Fruit fly (Drosophila melanogaster) whole organism, prepupa: Measurements from ENCODE around the gene CG33639.

Source experiments
- Blimp-1 ChIP-seq: fragments of 200-800 bp; sonication (Bioruptor generic); optimal IDR thresholded peaks from 3 replicates; lab custom pipeline; 2017; ENCODE audit warnings: missing biosample characterization, missing genetic modification characterization, mild to moderate bottlenecking, moderate library complexity, missing genetic modification reagents
- CG10631 ChIP-seq: fragments of 200-800 bp; sonication (Bioruptor generic); optimal IDR thresholded peaks from 2 replicates; lab custom pipeline; 2016; ENCODE audit warnings: missing biosample characterization, missing genetic modification characterization
- CG10669 ChIP-seq: fragments of 200-800 bp; sonication (Bioruptor generic); optimal IDR thresholded peaks from 3 replicates; lab custom pipeline; 2018; ENCODE audit warnings: missing biosample characterization, mild to moderate bottlenecking, missing genetic modification characterization, moderate library complexity
- CG11294 ChIP-seq: fragments of 200-800 bp; sonication (Bioruptor generic); IDR thresholded peaks from 2 replicates; pipeline ENCODE4 v1.3.6; 2022; ENCODE audit warnings: missing biosample characterization, missing genetic modification characterization
- CG11762 ChIP-seq: fragments of 200-800 bp; sonication (Bioruptor generic); optimal IDR thresholded peaks from 3 replicates; lab custom pipeline; 2016; ENCODE audit warnings: missing biosample characterization, missing genetic modification characterization; ENCODE audit not compliant: insufficient read depth
- CG15336 ChIP-seq: fragments of 200-800 bp; sonication (Bioruptor generic); IDR thresholded peaks from 2 replicates; pipeline ENCODE4 v1.3.6; 2022; ENCODE audit warnings: missing biosample characterization, missing genetic modification characterization
- CG1621 ChIP-seq: fragments of 200-800 bp; sonication (Bioruptor generic); optimal IDR thresholded peaks from 3 replicates; lab custom pipeline; 2018; ENCODE audit warnings: missing biosample characterization, mild to moderate bottlenecking, missing genetic modification characterization
- CG3032 ChIP-seq: fragments of 200-800 bp; optimal IDR thresholded peaks from 2 replicates; lab custom pipeline; 2019; ENCODE audit warnings: missing biosample characterization, mild to moderate bottlenecking, missing genetic modification characterization, moderate library complexity
- CG31627 ChIP-seq: fragments of 200-800 bp; sonication (Bioruptor generic); optimal IDR thresholded peaks from 3 replicates; lab custom pipeline; 2016; ENCODE audit warnings: missing biosample characterization, missing genetic modification characterization
- CG32006 ChIP-seq: fragments of 200-800 bp; sonication (Bioruptor generic); optimal IDR thresholded peaks from 3 replicates; lab custom pipeline; 2017; ENCODE audit warnings: missing biosample characterization, mild to moderate bottlenecking, missing genetic modification characterization
- CG34406 ChIP-seq: fragments of 200-800 bp; sonication (Bioruptor generic); optimal IDR thresholded peaks from 3 replicates; lab custom pipeline; 2016; ENCODE audit warnings: missing biosample characterization, missing genetic modification characterization
- CG4318 ChIP-seq: fragments of 200-800 bp; sonication (Bioruptor generic); optimal IDR thresholded peaks from 3 replicates; lab custom pipeline; 2017; ENCODE audit warnings: missing biosample characterization, mild to moderate bottlenecking, missing genetic modification characterization
- CG6163 ChIP-seq: fragments of 200-800 bp; sonication (Bioruptor generic); IDR thresholded peaks from 3 replicates; pipeline ENCODE4 v1.3.6; 2022; ENCODE audit warnings: missing biosample characterization, missing genetic modification characterization
- CG6276 ChIP-seq: fragments of 200-800 bp; sonication (Bioruptor generic); optimal IDR thresholded peaks from 2 replicates; lab custom pipeline; 2017; ENCODE audit warnings: missing biosample characterization, mild to moderate bottlenecking, missing genetic modification characterization
- CG6792 ChIP-seq: fragments of 200-800 bp; sonication (Bioruptor generic); optimal IDR thresholded peaks from 3 replicates; lab custom pipeline; 2016; ENCODE audit warnings: missing biosample characterization, missing genetic modification characterization
- CG6854 ChIP-seq: fragments of 200-800 bp; sonication (Bioruptor generic); optimal IDR thresholded peaks from 2 replicates; lab custom pipeline; 2017; ENCODE audit warnings: missing biosample characterization, mild to moderate bottlenecking, missing genetic modification characterization
- CG8119 ChIP-seq: fragments of 200-800 bp; sonication (Bioruptor generic); IDR thresholded peaks from 3 replicates; pipeline ENCODE4 v1.3.6; 2022; ENCODE audit warnings: missing biosample characterization, missing genetic modification characterization
- CG8319 ChIP-seq: fragments of 200-800 bp; sonication (Bioruptor generic); optimal IDR thresholded peaks from 3 replicates; lab custom pipeline; 2016; ENCODE audit warnings: missing biosample characterization, missing genetic modification characterization
- CG8632 ChIP-seq: fragments of 200-800 bp; sonication (Bioruptor generic); optimal IDR thresholded peaks from 3 replicates; lab custom pipeline; 2016; ENCODE audit warnings: missing biosample characterization, missing genetic modification characterization
- CG9139 ChIP-seq: fragments of 200-800 bp; sonication (Bioruptor generic); optimal IDR thresholded peaks from 3 replicates; lab custom pipeline; 2017; ENCODE audit warnings: missing biosample characterization, mild to moderate bottlenecking, missing genetic modification characterization
- Eip75B ChIP-seq: fragments of 200-800 bp; sonication (Bioruptor generic); optimal IDR thresholded peaks from 3 replicates; lab custom pipeline; 2016; ENCODE audit warnings: missing biosample characterization, missing genetic modification characterization
- Eip78C ChIP-seq: fragments of 200-800 bp; sonication (Bioruptor generic); peaks from one replicate; lab custom pipeline; 2016; ENCODE audit warnings: missing biosample characterization, missing genetic modification characterization
- Eip93F ChIP-seq: fragments of 200-800 bp; sonication (Bioruptor generic); optimal IDR thresholded peaks from 2 replicates; lab custom pipeline; 2016; ENCODE audit warnings: missing biosample characterization, mild to moderate bottlenecking, missing genetic modification characterization
- Ets21C ChIP-seq: fragments of 200-800 bp; sonication (Bioruptor generic); optimal IDR thresholded peaks from 3 replicates; lab custom pipeline; 2016; ENCODE audit warnings: missing biosample characterization, missing genetic modification characterization
- Ets96B ChIP-seq: fragments of 200-800 bp; optimal IDR thresholded peaks from 2 replicates; lab custom pipeline; 2019; ENCODE audit warnings: missing biosample characterization, mild to moderate bottlenecking, missing genetic modification characterization, moderate library complexity
- Hr38 ChIP-seq: sonication (Bioruptor generic); optimal IDR thresholded peaks from 2 replicates; lab custom pipeline; 2016; ENCODE audit warnings: missing biosample characterization, missing genetic modification characterization
- Hr39 ChIP-seq: fragments of 200-800 bp; sonication (Bioruptor generic); optimal IDR thresholded peaks from 2 replicates; lab custom pipeline; 2016; ENCODE audit warnings: missing biosample characterization, missing genetic modification characterization
- Hr4 ChIP-seq: fragments of 200-800 bp; sonication (Bioruptor generic); optimal IDR thresholded peaks from 3 replicates; lab custom pipeline; 2016; ENCODE audit warnings: missing biosample characterization, missing genetic modification characterization
- Lpt ChIP-seq: fragments of 200-800 bp; sonication (Bioruptor generic); optimal IDR thresholded peaks from 3 replicates; lab custom pipeline; 2016; ENCODE audit warnings: missing biosample characterization, missing genetic modification characterization
- Met ChIP-seq: fragments of 200-800 bp; sonication (Bioruptor generic); optimal IDR thresholded peaks from 3 replicates; lab custom pipeline; 2016; ENCODE audit warnings: missing biosample characterization, missing genetic modification characterization
- OdsH ChIP-seq: fragments of 200-800 bp; sonication (Bioruptor generic); optimal IDR thresholded peaks from 3 replicates; lab custom pipeline; 2016; ENCODE audit warnings: missing biosample characterization, missing genetic modification characterization
- Smox ChIP-seq: fragments of 200-800 bp; sonication (Bioruptor generic); optimal IDR thresholded peaks from 3 replicates; lab custom pipeline; 2016; ENCODE audit warnings: missing biosample characterization, missing genetic modification characterization
- Sox102F ChIP-seq: fragments of 200-800 bp; sonication (Bioruptor generic); optimal IDR thresholded peaks from 2 replicates; lab custom pipeline; 2016; ENCODE audit warnings: missing biosample characterization, mild to moderate bottlenecking, missing genetic modification characterization
- Sox14 ChIP-seq: fragments of 200-800 bp; sonication (Bioruptor generic); optimal IDR thresholded peaks from 3 replicates; lab custom pipeline; 2016; ENCODE audit warnings: missing biosample characterization, missing genetic modification characterization
- Sox15 ChIP-seq: fragments of 200-800 bp; sonication (Bioruptor generic); optimal IDR thresholded peaks from 3 replicates; lab custom pipeline; 2016; ENCODE audit warnings: missing biosample characterization, missing genetic modification characterization
- achi ChIP-seq: fragments of 200-800 bp; sonication (Bioruptor generic); optimal IDR thresholded peaks from 3 replicates; lab custom pipeline; 2016; ENCODE audit warnings: missing biosample characterization, missing genetic modification characterization
- esn ChIP-seq: fragments of 200-800 bp; sonication (Bioruptor generic); optimal IDR thresholded peaks from 2 replicates; lab custom pipeline; 2016; ENCODE audit warnings: missing biosample characterization, mild to moderate bottlenecking, missing genetic modification characterization, moderate library complexity
- fd59A ChIP-seq: fragments of 200-800 bp; sonication (Bioruptor generic); optimal IDR thresholded peaks from 2 replicates; lab custom pipeline; 2017; ENCODE audit warnings: missing biosample characterization, mild to moderate bottlenecking, missing genetic modification characterization, missing genetic modification reagents
- fd85E ChIP-seq: fragments of 200-800 bp; sonication (Bioruptor generic); optimal IDR thresholded peaks from 3 replicates; lab custom pipeline; 2016; ENCODE audit warnings: missing biosample characterization, missing genetic modification characterization
- fkh ChIP-seq: fragments of 200-800 bp; sonication (Bioruptor generic); optimal IDR thresholded peaks from 3 replicates; lab custom pipeline; 2017; ENCODE audit warnings: missing biosample characterization, mild to moderate bottlenecking, missing genetic modification characterization, moderate library complexity
- lz ChIP-seq: fragments of 200-800 bp; sonication (Bioruptor generic); optimal IDR thresholded peaks from 3 replicates; lab custom pipeline; 2016; ENCODE audit warnings: missing biosample characterization, missing genetic modification characterization
- net ChIP-seq: fragments of 200-800 bp; sonication (Bioruptor generic); optimal IDR thresholded peaks from 3 replicates; lab custom pipeline; 2016; ENCODE audit warnings: missing biosample characterization, missing genetic modification characterization
- pdm3 ChIP-seq: fragments of 200-800 bp; sonication (Bioruptor generic); optimal IDR thresholded peaks from 3 replicates; lab custom pipeline; 2016; ENCODE audit warnings: missing biosample characterization, missing genetic modification characterization
- salr ChIP-seq, 2 experiments: fragments of 200-800 bp; sonication (Bioruptor generic); optimal IDR thresholded peaks; 3 replicates each; lab custom pipeline; 2016 to 2018; ENCODE audit warnings: missing biosample characterization in 2 of 2, missing genetic modification characterization in 2 of 2, mild to moderate bottlenecking in 1 of 2
- spab ChIP-seq: fragments of 200-800 bp; sonication (Bioruptor generic); optimal IDR thresholded peaks from 2 replicates; lab custom pipeline; 2017; ENCODE audit warnings: missing biosample characterization, mild to moderate bottlenecking, missing genetic modification characterization, missing genetic modification reagents
- ss ChIP-seq, 2 experiments: fragments of 200-800 bp; sonication (Bioruptor generic); optimal IDR thresholded peaks; 2 replicates in 1 of 2; 3 replicates in 1 of 2; lab custom pipeline; 2017 to 2018; ENCODE audit warnings: mild to moderate bottlenecking in 2 of 2, missing biosample characterization in 2 of 2, missing genetic modification characterization in 2 of 2, moderate library complexity in 1 of 2
- topi ChIP-seq: fragments of 200-800 bp; sonication (Bioruptor generic); optimal IDR thresholded peaks from 3 replicates; lab custom pipeline; 2016; ENCODE audit warnings: missing biosample characterization, missing genetic modification characterization
- vri ChIP-seq: fragments of 200-800 bp; sonication (Bioruptor generic); optimal IDR thresholded peaks from 3 replicates; lab custom pipeline; 2016; ENCODE audit warnings: missing biosample characterization, mild to moderate bottlenecking, missing genetic modification characterization

CG33639 gene

dm6 chrX:18225976-18226375 lies at the start of gene CG33639:
CG33639 (minus strand) TSS chrX:18226076.
- TF ChIP-seq Eip78C (GFP tag; lab: Kevin White, UChicago) (peak; percentile 22), CG1621 (tag; lab: Kevin White, UChicago) (no peak), CG31627 (GFP tag; lab: Kevin White, UChicago) (no peak), Blimp-1 (GFP tag; lab: Kevin White, UChicago) (no peak)

- peak; percentile 34 for TF ChIP-seq CG4318 (GFP tag; lab: Kevin White, UChicago)
- TF ChIP-seq Ets96B (tag; lab: Kevin White, UChicago), result peak; percentile 58
- TF ChIP-seq CG34406 (GFP tag; lab: Kevin White, UChicago), result peak; percentile 64
- peak; percentile 4 for TF ChIP-seq Hr39 (GFP tag; lab: Kevin White, UChicago)
- TF ChIP-seq CG6276 (GFP tag; lab: Kevin White, UChicago), result no peak
- peak; percentile 13 for TF ChIP-seq Sox102F (GFP tag; lab: Kevin White, UChicago)
- peak; percentile 63 to 74 for TF ChIP-seq ss (GFP tag; optimal IDR thresholded peaks at IDR 0.05; lab: Kevin White, UChicago)
- peak; percentile 62 for TF ChIP-seq CG32006
- no peak for TF ChIP-seq Hr4 (GFP tag; lab: Kevin White, UChicago)
- TF ChIP-seq CG9139, result peak; percentile 2
- TF ChIP-seq spab, result peak; percentile 56
- TF ChIP-seq CG3032 (tag; lab: Kevin White, UChicago), result peak; percentile 69
- TF ChIP-seq CG8632 (GFP tag; lab: Kevin White, UChicago), result peak; percentile 52
- no peak for TF ChIP-seq Hr38 (GFP tag; lab: Kevin White, UChicago)
- no peak for TF ChIP-seq net
- peak; percentile 9 for TF ChIP-seq pdm3 (GFP tag; lab: Kevin White, UChicago)
- no peak for TF ChIP-seq salr (GFP tag; optimal IDR thresholded peaks at IDR 0.05; lab: Kevin White, UChicago)
- TF ChIP-seq fd85E (GFP tag; lab: Kevin White, UChicago), result no peak
- 0 out of 2 replicates have a peak, but pooled peaks have one; percentile 18 for TF ChIP-seq CG15336
- TF ChIP-seq Smox, result no peak
- peak; percentile 54 for TF ChIP-seq CG10631
- TF ChIP-seq Eip93F, result no peak
- no peak for TF ChIP-seq CG11294
- TF ChIP-seq CG6792 (GFP tag; lab: Kevin White, UChicago), result peak; percentile 41
- no peak for TF ChIP-seq CG1621 (tag; lab: Kevin White, UChicago)
- TF ChIP-seq Eip78C (GFP tag; lab: Kevin White, UChicago), result peak; percentile 78
- TF ChIP-seq CG8319, result no peak
- TF ChIP-seq CG6163, result no peak
- peak; percentile 11 for TF ChIP-seq topi
- no peak for TF ChIP-seq lz
- peak; percentile 46 for TF ChIP-seq CG10669 (GFP tag; lab: Kevin White, UChicago)
- no peak for TF ChIP-seq Eip75B (GFP tag; lab: Kevin White, UChicago)
- TF ChIP-seq esn (GFP tag; lab: Kevin White, UChicago), result peak; percentile 36
- TF ChIP-seq CG8119, result peak; percentile 48; the same call in 1 of the 3 replicates
- no peak for TF ChIP-seq vri
- no peak for TF ChIP-seq Ets21C (GFP tag; lab: Kevin White, UChicago)
- peak; percentile 46 for TF ChIP-seq achi (GFP tag; lab: Kevin White, UChicago)
- TF ChIP-seq OdsH, result peak; percentile 24
- TF ChIP-seq CG6854 (GFP tag; lab: Kevin White, UChicago), result no peak
- TF ChIP-seq Met (GFP tag; lab: Kevin White, UChicago), result no peak
- TF ChIP-seq CG31627 (GFP tag; lab: Kevin White, UChicago), result no peak
- no peak for TF ChIP-seq Lpt (GFP tag; lab: Kevin White, UChicago)
- no peak for TF ChIP-seq Sox14
- peak; percentile 40 for TF ChIP-seq fd59A (GFP tag; lab: Kevin White, UChicago)
- no peak for TF ChIP-seq fkh (GFP tag; lab: Kevin White, UChicago)
- TF ChIP-seq Sox15 (GFP tag; lab: Kevin White, UChicago), result peak; percentile 5
- TF ChIP-seq CG11762 (GFP tag; lab: Kevin White, UChicago), result peak; percentile 21
Measured at dm6 chrX:18273180-18274016, 47.5 kb upstream of the CG33639 start.
